Worm (Caenorhabditis elegans): ENCODE measurements around the gene R13H4.7.

- TF ChIP-seq pax-3 (tag; optimal IDR thresholded peaks at IDR 0.05) (no peak), fos-1 (tag; optimal IDR thresholded peaks at IDR 0.05) (no peak), sox-4 (tag; optimal IDR thresholded peaks at IDR 0.05) (no peak), lir-3 (tag; optimal IDR thresholded peaks at IDR 0.05; ENCODE audit: poor library complexity) (no peak), nhr-11 (tag; optimal IDR thresholded peaks at IDR 0.05) (no peak), snpc-4 (tag; optimal IDR thresholded peaks at IDR 0.05) (no peak), ama-1 (optimal IDR thresholded peaks at IDR 0.05) (no peak), nhr-90 (tag; optimal IDR thresholded peaks at IDR 0.05; ENCODE audit: poor library complexity) (no peak), unc-130 (tag; optimal IDR thresholded peaks at IDR 0.05) (no peak)
Observed at ce11 chrV:11853723-11854122, 14.3 kb downstream of the R13H4.7 start.

Data from whole organism, L1 larva.